Fruit fly (Drosophila melanogaster): ENCODE results near the gene CG32713.

dm6 chrX:8493473-8493872 lies 36.0 kb upstream of the CG32713 start:
- no peak for TF ChIP-seq CG11902 (GFP tag; optimal IDR thresholded peaks at IDR 0.05)
- TF ChIP-seq Eip93F (GFP tag; optimal IDR thresholded peaks at IDR 0.05), result no peak
- TF ChIP-seq Hr39 (GFP tag; optimal IDR thresholded peaks at IDR 0.05), result no peak
- no peak for TF ChIP-seq dsx (GFP tag; optimal IDR thresholded peaks at IDR 0.05; ENCODE audit: poor library complexity, severe bottlenecking)
- TF ChIP-seq CG34406 (GFP tag; optimal IDR thresholded peaks at IDR 0.05), result no peak
- TF ChIP-seq CG16779 (tag; optimal IDR thresholded peaks at IDR 0.05), result no peak
- TF ChIP-seq Hr38 (GFP tag; optimal IDR thresholded peaks at IDR 0.05), result no peak
- no peak for TF ChIP-seq Sox14 (GFP tag; optimal IDR thresholded peaks at IDR 0.05)
- no peak for TF ChIP-seq topi (GFP tag; optimal IDR thresholded peaks at IDR 0.05)
- peak; percentile 65 for TF ChIP-seq svp (GFP tag)
- no peak for TF ChIP-seq Ets21C (GFP tag; optimal IDR thresholded peaks at IDR 0.05)
- no peak for TF ChIP-seq Hr4 (GFP tag; optimal IDR thresholded peaks at IDR 0.05)
- TF ChIP-seq cyc (GFP tag; optimal IDR thresholded peaks at IDR 0.05), result no peak
- TF ChIP-seq CG8319 (GFP tag; optimal IDR thresholded peaks at IDR 0.05), result no peak
